Fruit fly (Drosophila melanogaster): Measurements from ENCODE around the gene Pvr.
A peak's percentile ranks its signal among the peaks of the same experiment; 100 is the strongest.

Gene Pvr

dm6 chr2L:8284913-8285619 lies 45.4 kb upstream of the Pvr start:
- TF ChIP-seq usp (GFP tag; optimal IDR thresholded peaks at IDR 0.05) (no peak), dl (GFP tag; optimal IDR thresholded peaks at IDR 0.05; ENCODE audit: insufficient read depth in 1 of 2, partially characterized antibody in 2 of 2) (no peak), Hr78 (GFP tag; optimal IDR thresholded peaks at IDR 0.05) (no peak), brk (GFP tag; optimal IDR thresholded peaks at IDR 0.05) (no peak), pan (optimal IDR thresholded peaks at IDR 0.05) (no peak), foxo (GFP tag; optimal IDR thresholded peaks at IDR 0.05) (peak in 1 of 2 experiments; percentile 3), h (GFP tag; optimal IDR thresholded peaks at IDR 0.05) (peak; percentile 7), CG9705 (GFP tag; optimal IDR thresholded peaks at IDR 0.05) (no peak), sage (GFP tag; optimal IDR thresholded peaks at IDR 0.05) (no peak), Myc (optimal IDR thresholded peaks at IDR 0.05) (no peak), jim (GFP tag; optimal IDR thresholded peaks at IDR 0.05) (no peak), Abd-B (GFP tag; optimal IDR thresholded peaks at IDR 0.05) (no peak), rgr (GFP tag; optimal IDR thresholded peaks at IDR 0.05) (no peak)

- no peak for TF ChIP-seq Jra (GFP tag; optimal IDR thresholded peaks at IDR 0.05)
- TF ChIP-seq br (GFP tag; optimal IDR thresholded peaks at IDR 0.05): no peak
- TF ChIP-seq psq (GFP tag; optimal IDR thresholded peaks at IDR 0.05): no peak
- TF ChIP-seq dl (GFP tag; optimal IDR thresholded peaks at IDR 0.05; ENCODE audit: insufficient read depth in 1 of 2, partially characterized antibody in 2 of 2): no peak
- TF ChIP-seq Mio (GFP tag; optimal IDR thresholded peaks at IDR 0.05): no peak
- no peak for TF ChIP-seq CG9705 (GFP tag; optimal IDR thresholded peaks at IDR 0.05)
- no peak for TF ChIP-seq jim (GFP tag; optimal IDR thresholded peaks at IDR 0.05)
Measured at dm6 chr2L:8281872-8282271, 42.2 kb upstream of the Pvr start.

- TF ChIP-seq h (GFP tag; optimal IDR thresholded peaks at IDR 0.05) (no peak), usp (GFP tag; optimal IDR thresholded peaks at IDR 0.05) (no peak), Dif (GFP tag; optimal IDR thresholded peaks at IDR 0.05; ENCODE audit: partially characterized antibody) (peak; percentile 57), CrebA (GFP tag; optimal IDR thresholded peaks at IDR 0.05; ENCODE audit: borderline replicate concordance) (peak; percentile 23), Vsx2 (GFP tag; optimal IDR thresholded peaks at IDR 0.05; ENCODE audit: partially characterized antibody) (peak; percentile 50), dsf (GFP tag; optimal IDR thresholded peaks at IDR 0.05; ENCODE audit: borderline replicate concordance) (no peak), lola (GFP tag; optimal IDR thresholded peaks at IDR 0.05) (no peak), woc (GFP tag; optimal IDR thresholded peaks at IDR 0.05) (no peak), br (GFP tag; optimal IDR thresholded peaks at IDR 0.05) (no peak)
Measured at dm6 chr2L:8280225-8280624, 40.5 kb upstream of the Pvr start.

- TF ChIP-seq Jra (GFP tag; optimal IDR thresholded peaks at IDR 0.05) (peak; percentile 92), sv (GFP tag; optimal IDR thresholded peaks at IDR 0.05) (peak; percentile 45), dsf (GFP tag; optimal IDR thresholded peaks at IDR 0.05; ENCODE audit: borderline replicate concordance) (peak; percentile 75), rgr (GFP tag; optimal IDR thresholded peaks at IDR 0.05) (peak; percentile 97), Vsx2 (GFP tag; optimal IDR thresholded peaks at IDR 0.05; ENCODE audit: partially characterized antibody) (peak; percentile 68), h (GFP tag; optimal IDR thresholded peaks at IDR 0.05) (peak; percentile 98), dl (GFP tag; optimal IDR thresholded peaks at IDR 0.05; ENCODE audit: insufficient read depth in 1 of 2, partially characterized antibody in 2 of 2) (no peak), CrebA (GFP tag; optimal IDR thresholded peaks at IDR 0.05; ENCODE audit: borderline replicate concordance) (peak; percentile 70), jim (GFP tag; optimal IDR thresholded peaks at IDR 0.05) (no peak), Myc (optimal IDR thresholded peaks at IDR 0.05) (no peak), Hr83 (GFP tag; optimal IDR thresholded peaks at IDR 0.05; ENCODE audit: poor library complexity, severe bottlenecking) (peak; percentile 6), lola (GFP tag; optimal IDR thresholded peaks at IDR 0.05) (no peak), Dif (GFP tag; optimal IDR thresholded peaks at IDR 0.05; ENCODE audit: partially characterized antibody) (no peak), brk (GFP tag; optimal IDR thresholded peaks at IDR 0.05) (peak; percentile 95), ey (GFP tag; optimal IDR thresholded peaks at IDR 0.05) (peak; percentile 97), usp (GFP tag; optimal IDR thresholded peaks at IDR 0.05) (no peak), fru (GFP tag; optimal IDR thresholded peaks at IDR 0.05) (peak; percentile 97), Dfd (GFP tag; optimal IDR thresholded peaks at IDR 0.05) (no peak), psq (GFP tag; optimal IDR thresholded peaks at IDR 0.05) (peak; percentile 95), CG32264 (GFP tag; optimal IDR thresholded peaks at IDR 0.05) (peak; percentile 95), Mio (GFP tag; optimal IDR thresholded peaks at IDR 0.05) (peak; percentile 64), CG9705 (GFP tag; optimal IDR thresholded peaks at IDR 0.05) (peak; percentile 82), Hnf4 (GFP tag; optimal IDR thresholded peaks at IDR 0.05) (peak; percentile 96), foxo (GFP tag; optimal IDR thresholded peaks at IDR 0.05) (peak; percentile 89 to 97), br (GFP tag; optimal IDR thresholded peaks at IDR 0.05) (peak; percentile 97), Rel (GFP tag; optimal IDR thresholded peaks at IDR 0.05) (peak; percentile 93), Rel (tag; optimal IDR thresholded peaks at IDR 0.05) (peak; percentile 71), pan (optimal IDR thresholded peaks at IDR 0.05) (no peak), dmrt93B (GFP tag; optimal IDR thresholded peaks at IDR 0.05) (peak; percentile 86), Hr78 (GFP tag; optimal IDR thresholded peaks at IDR 0.05) (no peak), HLH106 (tag; optimal IDR thresholded peaks at IDR 0.05) (peak; percentile 95), tai (GFP tag; optimal IDR thresholded peaks at IDR 0.05) (peak; percentile 92), OdsH (GFP tag; optimal IDR thresholded peaks at IDR 0.05) (peak; percentile 97), Abd-B (GFP tag; optimal IDR thresholded peaks at IDR 0.05) (no peak), GATAd (GFP tag; optimal IDR thresholded peaks at IDR 0.05) (peak; percentile 34), N (GFP tag; optimal IDR thresholded peaks at IDR 0.05) (no peak), sage (GFP tag; optimal IDR thresholded peaks at IDR 0.05) (peak; percentile 95)
Measured at dm6 chr2L:8279400-8280065, 39.9 kb upstream of the Pvr start.
